Fruit fly (Drosophila melanogaster) whole organism, adult: ENCODE results near the gene PH4alphaEFB.

Source experiments
- CG33017 ChIP-seq: fragments of 200-800 bp; sonication (Bioruptor generic); optimal IDR thresholded peaks from 2 replicates; lab custom pipeline; 2018; ENCODE audit warnings: missing biosample characterization, mild to moderate bottlenecking, missing genetic modification characterization, moderate library complexity
- Crg-1 ChIP-seq: fragments of 200-800 bp; sonication (Bioruptor generic); optimal IDR thresholded peaks from 2 replicates; lab custom pipeline; 2016; ENCODE audit warnings: missing biosample characterization, missing genetic modification characterization
- pad ChIP-seq: fragments of 200-800 bp; sonication (Bioruptor generic); optimal IDR thresholded peaks from 3 replicates; lab custom pipeline; 2017; ENCODE audit warnings: missing biosample characterization, missing genetic modification characterization, mild to moderate bottlenecking, moderate library complexity, missing genetic modification reagents

DNA sequence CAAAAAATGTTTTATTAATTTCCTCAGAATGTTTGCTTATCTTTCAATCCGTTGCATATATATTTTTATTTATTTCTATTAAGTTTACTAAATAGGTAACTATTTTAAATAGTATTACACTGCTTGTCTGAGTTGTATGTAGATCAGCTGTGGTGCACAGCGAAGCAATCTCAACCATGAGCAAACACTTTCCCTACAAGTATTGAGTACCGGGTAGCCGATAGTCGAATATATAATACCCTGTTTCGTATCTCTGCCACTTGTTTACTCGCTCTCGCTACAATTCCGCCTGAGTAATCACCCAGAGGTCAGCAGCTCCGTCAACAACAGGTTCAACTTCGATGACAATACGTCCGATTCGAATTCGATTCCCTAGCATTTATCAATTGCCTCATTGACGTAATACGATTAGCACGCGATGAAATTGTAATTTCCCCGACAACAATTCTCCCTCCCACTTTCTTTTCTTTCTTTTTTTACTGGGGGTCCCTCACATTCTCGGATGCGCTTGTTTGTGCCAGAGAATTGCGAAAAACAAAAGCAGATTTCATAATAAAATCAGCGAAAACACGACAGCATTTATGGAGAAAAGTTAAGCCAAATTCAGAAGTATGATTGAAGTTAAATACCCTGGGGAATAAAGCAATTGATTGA is 15.0 kb upstream of the PH4alphaEFB start:
- TF ChIP-seq Crg-1 (GFP tag; lab: Kevin White, UChicago) (no peak), pad (GFP tag; lab: Kevin White, UChicago) (no peak), CG33017 (tag; lab: Kevin White, UChicago) (no peak)
